Worm (Caenorhabditis elegans) whole organism, L3 larva: ENCODE measurements around the gene zmp-5.

Experiments
- ZK546.5 ChIP-seq: sonication (generic microtip); optimal IDR thresholded peaks from 2 replicates; lab custom pipeline; 2017; ENCODE audit warnings: missing biosample characterization, missing genetic modification characterization
- ceh-28 ChIP-seq: fragments of 150-350 bp; optimal IDR thresholded peaks from 2 replicates; lab custom pipeline; 2014; ENCODE audit warnings: missing biosample characterization, missing genetic modification reagents, missing genetic modification characterization
- ceh-82 ChIP-seq: fragments of 150-350 bp; optimal IDR thresholded peaks from 2 replicates; lab custom pipeline; 2014; ENCODE audit warnings: missing biosample characterization, missing genetic modification characterization
- mdl-1 ChIP-seq: fragments of 150-350 bp; optimal IDR thresholded peaks from 2 replicates; lab custom pipeline; 2014; ENCODE audit warnings: missing biosample characterization, missing genetic modification characterization

- no peak for TF ChIP-seq ZK546.5 (tag; lab: Kevin White, UChicago)
- TF ChIP-seq ceh-28 (tag; lab: Kevin White, UChicago), result no peak
- no peak for TF ChIP-seq ceh-82
- no peak for TF ChIP-seq mdl-1
These were observed 11.9 kb upstream of the zmp-5 start for ce11 chrX:12635010-12635409.
